Fruit fly (Drosophila melanogaster): ENCODE measurements around the gene Npc2h.
A peak's percentile ranks its signal among the peaks of the same experiment; 100 is the strongest.

Gene Npc2h

dm6 chr3R:30729013-30729412, 17.1 kb downstream of the Npc2h start:
- TF ChIP-seq CG15514 (GFP tag; optimal IDR thresholded peaks at IDR 0.05) (peak; percentile 3), Elba2 (GFP tag; optimal IDR thresholded peaks at IDR 0.05) (no peak), CG7372 (GFP tag; IDR thresholded peaks at IDR 0.05) (no peak), HLH4C (GFP tag; IDR thresholded peaks at IDR 0.05; ENCODE audit: partially characterized antibody) (no peak), CG16863 (GFP tag; optimal IDR thresholded peaks at IDR 0.05) (no peak), H15 (GFP tag; IDR thresholded peaks at IDR 0.05) (no peak), emc (GFP tag; optimal IDR thresholded peaks at IDR 0.05) (no peak), ftz-f1 (GFP tag; optimal IDR thresholded peaks at IDR 0.05) (no peak), exex (tag; optimal IDR thresholded peaks at IDR 0.05) (no peak), B-H1 (GFP tag; IDR thresholded peaks at IDR 0.05) (no peak), CG15269 (tag; optimal IDR thresholded peaks at IDR 0.05) (no peak), Ada2b (GFP tag; IDR thresholded peaks at IDR 0.05) (no peak), CG1792 (GFP tag; optimal IDR thresholded peaks at IDR 0.05) (no peak), CG14014 (GFP tag; IDR thresholded peaks at IDR 0.05) (no peak), CG3407 (GFP tag; optimal IDR thresholded peaks at IDR 0.05) (no peak), Hey (tag; optimal IDR thresholded peaks at IDR 0.05) (no peak), Xrp1 (GFP tag; IDR thresholded peaks at IDR 0.05) (peak; percentile 31; the same call in 1 of the 2 replicates), CG7271 (tag; optimal IDR thresholded peaks at IDR 0.05) (no peak), Trl (optimal IDR thresholded peaks at IDR 0.05) (no peak), Trl (GFP tag; optimal IDR thresholded peaks at IDR 0.05) (no peak), eve (GFP tag; optimal IDR thresholded peaks at IDR 0.05) (no peak), CG8290 (GFP tag; optimal IDR thresholded peaks at IDR 0.05) (no peak), CG8290 (tag; optimal IDR thresholded peaks at IDR 0.05) (peak in 1 of 2 experiments; percentile 48), cad (GFP tag; optimal IDR thresholded peaks at IDR 0.05) (no peak), so (GFP tag; IDR thresholded peaks at IDR 0.05) (no peak), lov (optimal IDR thresholded peaks at IDR 0.05) (no peak), lov (GFP tag; IDR thresholded peaks at IDR 0.05) (no peak), CG1647 (GFP tag; optimal IDR thresholded peaks at IDR 0.05) (no peak), CG9932 (GFP tag; IDR thresholded peaks at IDR 0.05) (no peak), Dip3 (GFP tag; optimal IDR thresholded peaks at IDR 0.05) (no peak), Pdp1 (GFP tag; optimal IDR thresholded peaks at IDR 0.05) (peak in 1 of 2 experiments; percentile 24), CG11696 (GFP tag; IDR thresholded peaks at IDR 0.05) (no peak), MTF-1 (GFP tag; optimal IDR thresholded peaks at IDR 0.05; ENCODE audit: borderline replicate concordance) (no peak), jumu (GFP tag; optimal IDR thresholded peaks at IDR 0.05) (peak; percentile 6), CG6689 (GFP tag; IDR thresholded peaks at IDR 0.05) (peak; percentile 29; the same call in 1 of the 2 replicates), Tbp (GFP tag; optimal IDR thresholded peaks at IDR 0.05) (no peak), gfzf (GFP tag; optimal IDR thresholded peaks at IDR 0.05) (no peak), CG13123 (GFP tag; optimal IDR thresholded peaks at IDR 0.05) (no peak), crc (GFP tag; optimal IDR thresholded peaks at IDR 0.05) (no peak), Six4 (GFP tag; optimal IDR thresholded peaks at IDR 0.05) (no peak), vfl (GFP tag; optimal IDR thresholded peaks at IDR 0.05) (no peak), sna (GFP tag; IDR thresholded peaks at IDR 0.05; ENCODE audit: partially characterized antibody) (no peak), Fer3 (tag; optimal IDR thresholded peaks at IDR 0.05) (no peak), tx (GFP tag; optimal IDR thresholded peaks at IDR 0.05) (no peak), fd3F (GFP tag; optimal IDR thresholded peaks at IDR 0.05) (no peak), D19A (tag; optimal IDR thresholded peaks at IDR 0.05) (no peak), CG11247 (GFP tag; IDR thresholded peaks at IDR 0.05) (0 out of 2 replicates have a peak, but pooled peaks have one; percentile 11), CG18476 (GFP tag; optimal IDR thresholded peaks at IDR 0.05) (no peak), CG4404 (GFP tag; IDR thresholded peaks at IDR 0.05) (no peak), CG10431 (GFP tag; optimal IDR thresholded peaks at IDR 0.05) (no peak), Drgx (GFP tag; IDR thresholded peaks at IDR 0.05) (no peak), PHDP (tag; optimal IDR thresholded peaks at IDR 0.05) (peak; percentile 12), lmd (GFP tag; IDR thresholded peaks at IDR 0.05) (peak; percentile 22; the same call in 1 of the 2 replicates), tgo (GFP tag; IDR thresholded peaks at IDR 0.05) (no peak)

Measured in whole organism, embryonic.